Worm (Caenorhabditis elegans) whole organism, late embryonic: Measurements from ENCODE around the gene str-151.

Source experiments
- ets-4 ChIP-seq: sonication (generic microtip); optimal IDR thresholded peaks from 2 replicates; lab custom pipeline; 2016; ENCODE audit warnings: missing genetic modification characterization, missing compliant biosample characterization
- npax-4 ChIP-seq: sonication (generic microtip); optimal IDR thresholded peaks from 2 replicates; lab custom pipeline; 2016; ENCODE audit warnings: missing genetic modification characterization, missing compliant biosample characterization
- unc-86 ChIP-seq: sonication (generic microtip); optimal IDR thresholded peaks from 2 replicates; lab custom pipeline; 2016; ENCODE audit warnings: missing genetic modification characterization, missing compliant biosample characterization

- TF ChIP-seq ets-4 (tag; lab: Kevin White, UChicago) (no peak), npax-4 (tag; lab: Kevin White, UChicago) (no peak), unc-86 (tag; lab: Kevin White, UChicago) (no peak)
Measured at ce11 chrV:16589488-16589887, 13.5 kb downstream of the str-151 start.
